Fruit fly (Drosophila melanogaster) whole organism, embryonic: ENCODE measurements around the gene cni.
A peak's percentile ranks its signal among the peaks of the same experiment; 100 is the strongest.

ENCODE experiments used
- Atf3 ChIP-seq: fragments of 200-800 bp; sonication (Bioruptor generic); optimal IDR thresholded peaks from 3 replicates; lab custom pipeline; 2016; ENCODE audit warnings: missing biosample characterization, missing genetic modification characterization
- BEAF-32 ChIP-seq: fragments of 200-800 bp; sonication (Bioruptor generic); optimal IDR thresholded peaks from 3 replicates; lab custom pipeline; 2017; ENCODE audit warnings: missing biosample characterization, missing genetic modification characterization, mild to moderate bottlenecking, moderate library complexity, missing genetic modification reagents
- C15 ChIP-seq: fragments of 200-800 bp; sonication (Bioruptor generic); IDR thresholded peaks from 3 replicates; pipeline ENCODE4 v1.3.6; 2022; ENCODE audit warnings: missing biosample characterization, missing genetic modification characterization
- CG10147 ChIP-seq: fragments of 200-800 bp; sonication (Bioruptor generic); optimal IDR thresholded peaks from 2 replicates; lab custom pipeline; 2019; ENCODE audit warnings: missing biosample characterization, mild to moderate bottlenecking, missing genetic modification characterization, moderate library complexity
- CG10321 ChIP-seq: fragments of 200-800 bp; sonication (Bioruptor generic); IDR thresholded peaks from 2 replicates; pipeline ENCODE4 v1.3.6; 2022; ENCODE audit warnings: missing biosample characterization, missing genetic modification characterization
- CG10654 ChIP-seq: fragments of 200-800 bp; sonication (Bioruptor generic); optimal IDR thresholded peaks from 2 replicates; lab custom pipeline; 2016; ENCODE audit warnings: missing biosample characterization, missing genetic modification characterization
- CG12744 ChIP-seq: fragments of 200-800 bp; sonication (Bioruptor generic); optimal IDR thresholded peaks from 2 replicates; lab custom pipeline; 2016; ENCODE audit warnings: missing biosample characterization, missing genetic modification characterization
- CG14014 ChIP-seq: fragments of 200-800 bp; sonication (Bioruptor generic); IDR thresholded peaks from 2 replicates; pipeline ENCODE4 v1.3.6; 2022; ENCODE audit warnings: missing biosample characterization, missing genetic modification characterization
- CG1529 ChIP-seq: fragments of 200-800 bp; sonication (Bioruptor generic); optimal IDR thresholded peaks from 3 replicates; lab custom pipeline; 2018; ENCODE audit warnings: missing biosample characterization, missing genetic modification characterization
- CG16813 ChIP-seq: fragments of 200-800 bp; sonication (Bioruptor generic); IDR thresholded peaks from 3 replicates; pipeline ENCODE4 v1.3.6; 2022; ENCODE audit warnings: missing biosample characterization, missing genetic modification characterization; ENCODE audit not compliant: partially characterized antibody
- CG30431 ChIP-seq: fragments of 200-800 bp; sonication (Bioruptor generic); optimal IDR thresholded peaks from 2 replicates; lab custom pipeline; 2017; ENCODE audit warnings: missing biosample characterization, missing genetic modification characterization
- CG3847 ChIP-seq: fragments of 200-800 bp; sonication (Bioruptor generic); IDR thresholded peaks from 2 replicates; pipeline ENCODE4 v1.3.6; 2022; ENCODE audit warnings: missing biosample characterization, missing genetic modification characterization
- CG4360 ChIP-seq: fragments of 200-800 bp; sonication (Bioruptor generic); IDR thresholded peaks from 2 replicates; pipeline ENCODE4 v1.3.6; 2022; ENCODE audit warnings: missing biosample characterization, missing genetic modification characterization
- CG7839 ChIP-seq: fragments of 200-800 bp; sonication (Bioruptor generic); optimal IDR thresholded peaks from 3 replicates; lab custom pipeline; 2018; ENCODE audit warnings: missing biosample characterization, mild to moderate bottlenecking, missing genetic modification characterization, moderate library complexity
- CHES-1-like ChIP-seq: fragments of 200-800 bp; sonication (Bioruptor generic); optimal IDR thresholded peaks from 2 replicates; lab custom pipeline; 2016; ENCODE audit warnings: missing biosample characterization, missing genetic modification characterization
- E2f2 ChIP-seq: fragments of 200-800 bp; sonication (Bioruptor generic); IDR thresholded peaks from 2 replicates; pipeline ENCODE4 v1.3.6; 2022; ENCODE audit warnings: missing biosample characterization, missing genetic modification characterization
- Ets65A ChIP-seq: fragments of 200-800 bp; sonication (Bioruptor generic); peaks from one replicate; lab custom pipeline; 2016; ENCODE audit warnings: missing biosample characterization, missing genetic modification characterization
- Gsc ChIP-seq: fragments of 200-800 bp; sonication (Bioruptor generic); IDR thresholded peaks from 2 replicates; pipeline ENCODE4 v1.3.6; 2022; ENCODE audit warnings: missing biosample characterization, missing genetic modification characterization
- H15 ChIP-seq: fragments of 200-800 bp; sonication (Bioruptor generic); IDR thresholded peaks from 3 replicates; pipeline ENCODE4 v1.3.6; 2022; ENCODE audit warnings: missing biosample characterization, missing genetic modification characterization
- HLHmδ ChIP-seq: fragments of 200-800 bp; sonication (Bioruptor generic); optimal IDR thresholded peaks from 2 replicates; lab custom pipeline; 2018; ENCODE audit warnings: missing biosample characterization, mild to moderate bottlenecking, missing genetic modification characterization, moderate library complexity
- Hr51 ChIP-seq, 2 experiments: fragments of 200-800 bp; sonication (Bioruptor generic); optimal IDR thresholded peaks; 2 replicates in 1 of 2; 3 replicates in 1 of 2; lab custom pipeline; 2016 to 2018; ENCODE audit warnings: missing biosample characterization in 2 of 2, missing genetic modification characterization in 2 of 2, mild to moderate bottlenecking in 1 of 2, moderate library complexity in 1 of 2
- Kr ChIP-seq: fragments of 200-800 bp; sonication (Bioruptor generic); optimal IDR thresholded peaks from 2 replicates; lab custom pipeline; 2017; ENCODE audit warnings: missing biosample characterization, mild to moderate bottlenecking, missing genetic modification characterization
- Lpt ChIP-seq: fragments of >200 bp; optimal IDR thresholded peaks from 2 replicates; lab custom pipeline; 2018; ENCODE audit warnings: missing biosample characterization, missing genetic modification characterization
- NFAT ChIP-seq: fragments of 200-800 bp; sonication (Bioruptor generic); IDR thresholded peaks from 2 replicates; pipeline ENCODE4 v1.3.6; 2022; ENCODE audit warnings: missing biosample characterization, missing genetic modification characterization
- Nf-YC ChIP-seq: fragments of 200-800 bp; optimal IDR thresholded peaks from 3 replicates; lab custom pipeline; 2019; ENCODE audit warnings: missing biosample characterization, mild to moderate bottlenecking, missing genetic modification characterization, moderate library complexity
- Ptx1 ChIP-seq: fragments of 200-800 bp; sonication (Bioruptor generic); IDR thresholded peaks from 2 replicates; pipeline ENCODE4 v1.3.6; 2022; ENCODE audit warnings: missing biosample characterization, missing genetic modification characterization
- Ravus ChIP-seq: fragments of 200-800 bp; sonication (Bioruptor generic); IDR thresholded peaks from 2 replicates; pipeline ENCODE4 v1.3.6; 2022; ENCODE audit warnings: missing biosample characterization, missing genetic modification characterization
- TFAM ChIP-seq: fragments of 200-800 bp; sonication (Bioruptor generic); optimal IDR thresholded peaks from 2 replicates; lab custom pipeline; 2017; ENCODE audit warnings: missing biosample characterization, missing genetic modification characterization, inconsistent platforms
- ac ChIP-seq: fragments of 200-800 bp; sonication (Bioruptor generic); optimal IDR thresholded peaks from 3 replicates; lab custom pipeline; 2017; ENCODE audit warnings: missing biosample characterization, mild to moderate bottlenecking, missing genetic modification characterization
- aop ChIP-seq: fragments of 200-800 bp; sonication (Bioruptor generic); IDR thresholded peaks from 2 replicates; pipeline ENCODE4 v1.3.6; 2022; ENCODE audit warnings: missing biosample characterization, missing genetic modification characterization
- ap ChIP-seq: fragments of 200-800 bp; sonication (Bioruptor generic); IDR thresholded peaks from 2 replicates; pipeline ENCODE4 v1.3.6; 2022; ENCODE audit warnings: missing biosample characterization, missing genetic modification characterization
- ash1 ChIP-seq: fragments of 200-800 bp; sonication (Bioruptor generic); optimal IDR thresholded peaks from 2 replicates; lab custom pipeline; 2018; ENCODE audit warnings: missing biosample characterization, mild to moderate bottlenecking, missing genetic modification characterization
- ato ChIP-seq: fragments of 200-800 bp; sonication (Bioruptor generic); IDR thresholded peaks from 2 replicates; pipeline ENCODE4 v1.3.6; 2022; ENCODE audit warnings: missing biosample characterization, missing genetic modification characterization; ENCODE audit not compliant: partially characterized antibody
- dmrt99B ChIP-seq: fragments of 200-800 bp; sonication (Bioruptor generic); optimal IDR thresholded peaks from 2 replicates; lab custom pipeline; 2018; ENCODE audit warnings: missing biosample characterization, mild to moderate bottlenecking, missing genetic modification characterization, moderate library complexity
- emc ChIP-seq: fragments of 200-800 bp; sonication (Bioruptor generic); optimal IDR thresholded peaks from 2 replicates; lab custom pipeline; 2016; ENCODE audit warnings: missing biosample characterization, missing genetic modification characterization
- gfzf ChIP-seq: fragments of 200-800 bp; sonication (Bioruptor generic); optimal IDR thresholded peaks from 2 replicates; lab custom pipeline; 2016; ENCODE audit warnings: missing biosample characterization, mild to moderate bottlenecking, missing genetic modification characterization, moderate library complexity
- gsb-n ChIP-seq: fragments of 200-800 bp; sonication (Bioruptor generic); optimal IDR thresholded peaks from 3 replicates; lab custom pipeline; 2018; ENCODE audit warnings: missing biosample characterization, mild to moderate bottlenecking, missing genetic modification characterization
- ham ChIP-seq: fragments of 200-800 bp; sonication (Bioruptor generic); IDR thresholded peaks from 2 replicates; pipeline ENCODE4 v1.3.6; 2022; ENCODE audit warnings: missing biosample characterization, missing genetic modification characterization
- mam ChIP-seq: fragments of 200-800 bp; sonication (Bioruptor generic); optimal IDR thresholded peaks from 3 replicates; lab custom pipeline; 2016; ENCODE audit warnings: missing biosample characterization, missing genetic modification characterization
- oc ChIP-seq: fragments of 200-800 bp; sonication (Bioruptor generic); optimal IDR thresholded peaks from 2 replicates; lab custom pipeline; 2018; ENCODE audit warnings: missing biosample characterization, mild to moderate bottlenecking, missing genetic modification characterization, moderate library complexity
- odd ChIP-seq: fragments of 200-800 bp; sonication (Bioruptor generic); optimal IDR thresholded peaks from 2 replicates; lab custom pipeline; 2017; ENCODE audit warnings: missing biosample characterization, mild to moderate bottlenecking, missing genetic modification characterization
- pb ChIP-seq: fragments of 200-800 bp; sonication (Bioruptor generic); optimal IDR thresholded peaks from 3 replicates; lab custom pipeline; 2016; ENCODE audit warnings: missing biosample characterization, missing genetic modification characterization
- pho ChIP-seq: fragments of 200-800 bp; sonication (Bioruptor generic); optimal IDR thresholded peaks from 2 replicates; lab custom pipeline; 2016; ENCODE audit warnings: missing biosample characterization, missing genetic modification characterization
- phol ChIP-seq: fragments of 200-800 bp; sonication (Bioruptor generic); optimal IDR thresholded peaks from 3 replicates; lab custom pipeline; 2018; ENCODE audit warnings: missing biosample characterization, mild to moderate bottlenecking, missing genetic modification characterization, moderate library complexity
- prd ChIP-seq, 3 experiments: fragments of >200 bp in 2 of 3; fragments of 200-800 bp in 1 of 3; sonication (Bioruptor generic) in 1 of 3; optimal IDR thresholded peaks in 2 of 3; IDR thresholded peaks in 1 of 3; 2 replicates in 2 of 3; 3 replicates in 1 of 3; pipeline versions ENCODE4 v1.3.6 to Lab custom; 2017 to 2022; ENCODE audit warnings: missing biosample characterization in 1 of 3, missing genetic modification characterization in 1 of 3
- psq ChIP-seq: fragments of 200-800 bp; sonication (Bioruptor generic); optimal IDR thresholded peaks from 2 replicates; lab custom pipeline; 2017; ENCODE audit warnings: missing biosample characterization, missing genetic modification characterization
- sd ChIP-seq: fragments of 200-800 bp; sonication (Bioruptor generic); optimal IDR thresholded peaks from 3 replicates; lab custom pipeline; 2018; ENCODE audit warnings: missing biosample characterization, mild to moderate bottlenecking, missing genetic modification characterization, moderate library complexity
- sqz ChIP-seq: fragments of 200-800 bp; sonication (Bioruptor generic); optimal IDR thresholded peaks from 3 replicates; lab custom pipeline; 2018; ENCODE audit warnings: missing biosample characterization, mild to moderate bottlenecking, missing genetic modification characterization
- tgo ChIP-seq: fragments of 200-800 bp; sonication (Bioruptor generic); IDR thresholded peaks from 3 replicates; pipeline ENCODE4 v1.3.6; 2022; ENCODE audit warnings: missing biosample characterization, missing genetic modification characterization

cni gene

DNA sequence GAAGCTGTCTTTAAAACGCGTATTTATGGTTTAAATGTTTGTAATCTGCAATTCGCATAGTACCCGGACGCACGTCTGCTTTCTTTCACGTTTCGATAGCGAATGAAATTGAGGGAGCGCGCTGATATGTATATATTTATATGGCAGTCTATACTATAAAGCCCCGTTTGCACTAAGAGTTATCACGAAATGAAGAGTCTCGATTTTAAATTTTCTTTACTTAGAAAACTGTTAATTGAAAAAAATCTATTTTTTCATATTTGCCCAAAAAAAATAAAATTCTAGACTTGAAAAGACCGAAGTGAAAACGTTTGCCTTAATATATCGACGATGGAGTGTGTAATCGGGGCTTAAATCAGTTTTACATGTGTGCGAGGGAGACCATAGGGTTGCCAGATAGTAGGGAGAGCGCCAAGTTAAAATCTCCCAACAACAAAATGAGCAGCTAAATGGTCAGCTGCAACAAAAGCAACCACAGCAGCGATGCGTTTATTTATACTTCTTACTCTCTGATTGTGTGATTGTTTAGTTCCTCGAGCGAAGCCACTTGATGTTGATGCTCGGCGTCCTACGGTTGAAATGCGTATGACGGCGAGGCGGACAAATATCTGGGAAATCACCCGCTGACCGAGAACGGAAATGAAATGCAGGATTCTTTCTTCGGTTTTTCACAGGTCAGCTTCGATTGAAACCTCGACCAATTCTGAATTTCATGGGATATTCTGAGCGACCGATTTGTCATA lies 15.2 kb upstream of the cni start, which contains the start of gene cact (continued):
- peak; percentile 46 for TF ChIP-seq gfzf
- peak; percentile 92 for TF ChIP-seq CG10147
- TF ChIP-seq Hr51 (GFP tag; optimal IDR thresholded peaks at IDR 0.05; lab: Kevin White, UChicago): peak; percentile 92 to 93
- TF ChIP-seq E2f2 (GFP tag; lab: Robert Waterston, UW): peak; percentile 79
- peak; percentile 82 for TF ChIP-seq CG1529 (GFP tag; lab: Kevin White, UChicago)
- TF ChIP-seq Ptx1: peak; percentile 95
- TF ChIP-seq ap (GFP tag; lab: Robert Waterston, UW): peak; percentile 90
- peak; percentile 57; the same call in 2 of the 3 replicates for TF ChIP-seq CG16813 (GFP tag; lab: Robert Waterston, UW)
- peak; percentile 86 for TF ChIP-seq CG10654 (GFP tag; lab: Kevin White, UChicago)
- peak; percentile 72 for TF ChIP-seq HLHmδ (GFP tag; lab: Kevin White, UChicago)
- TF ChIP-seq ash1 (GFP tag; lab: Kevin White, UChicago): no peak
- TF ChIP-seq BEAF-32 (GFP tag; lab: Kevin White, UChicago): peak; percentile 70
- TF ChIP-seq Kr: no peak
- peak; percentile 88; the same call in 2 of the 3 replicates for TF ChIP-seq H15
- TF ChIP-seq TFAM (GFP tag; lab: Kevin White, UChicago): peak; percentile 53
- peak; percentile 87 for TF ChIP-seq NFAT (GFP tag; lab: Robert Waterston, UW)
- peak; percentile 92 for TF ChIP-seq CG7839 (tag; lab: Kevin White, UChicago)
- TF ChIP-seq prd (optimal IDR thresholded peaks at IDR 0.05; lab: Kevin White, UChicago): no peak
- TF ChIP-seq prd (GFP tag; IDR thresholded peaks at IDR 0.05; lab: Robert Waterston, UW): peak; percentile 94
- peak; percentile 93 for TF ChIP-seq CG12744 (GFP tag; lab: Kevin White, UChicago)
- TF ChIP-seq Ets65A (GFP tag; lab: Kevin White, UChicago): peak; percentile 99
- no peak for TF ChIP-seq Lpt (GFP tag; lab: Kevin White, UChicago)
- peak; percentile 65; the same call in 1 of the 2 replicates for TF ChIP-seq ham
- TF ChIP-seq CG4360 (GFP tag; lab: Robert Waterston, UW): peak; percentile 90
- peak; percentile 96 for TF ChIP-seq CHES-1-like (GFP tag; lab: Kevin White, UChicago)
- no peak for TF ChIP-seq sd (tag; lab: Kevin White, UChicago)
- TF ChIP-seq dmrt99B (tag; lab: Kevin White, UChicago): peak; percentile 87
- peak; percentile 85 for TF ChIP-seq CG14014 (GFP tag; lab: Robert Waterston, UW)
- peak; percentile 72 for TF ChIP-seq odd (GFP tag; lab: Kevin White, UChicago)
- peak; percentile 90 for TF ChIP-seq tgo (GFP tag; lab: Robert Waterston, UW)
- no peak for TF ChIP-seq Gsc (GFP tag; lab: Robert Waterston, UW)
- TF ChIP-seq C15 (GFP tag; lab: Robert Waterston, UW): 0 out of 3 replicates have a peak, but pooled peaks have one; percentile 53
- peak; percentile 73 for TF ChIP-seq pb (GFP tag; lab: Kevin White, UChicago)
- peak; percentile 75 for TF ChIP-seq Ravus (GFP tag; lab: Robert Waterston, UW)
- peak; percentile 91 for TF ChIP-seq oc (tag; lab: Kevin White, UChicago)
- TF ChIP-seq mam (GFP tag; lab: Kevin White, UChicago): peak; percentile 95
- TF ChIP-seq Nf-YC (tag; lab: Kevin White, UChicago): peak; percentile 84
- TF ChIP-seq emc (GFP tag; lab: Kevin White, UChicago): peak; percentile 87
- peak; percentile 92 for TF ChIP-seq gsb-n (tag; lab: Kevin White, UChicago)
- peak; percentile 92 for TF ChIP-seq CG3847 (GFP tag; lab: Robert Waterston, UW)
- TF ChIP-seq ac (GFP tag; lab: Kevin White, UChicago): peak; percentile 72
- peak; percentile 91 for TF ChIP-seq Atf3 (GFP tag; lab: Kevin White, UChicago)
- no peak for TF ChIP-seq ato (GFP tag; lab: Robert Waterston, UW)
- TF ChIP-seq phol (tag; lab: Kevin White, UChicago): peak; percentile 95
- 0 out of 2 replicates have a peak, but pooled peaks have one; percentile 12 for TF ChIP-seq CG10321 (GFP tag; lab: Robert Waterston, UW)
- TF ChIP-seq psq (GFP tag; lab: Kevin White, UChicago): peak; percentile 72
- TF ChIP-seq pho (GFP tag; lab: Kevin White, UChicago): peak; percentile 94
- peak; percentile 84 for TF ChIP-seq CG30431 (GFP tag; lab: Kevin White, UChicago)
- no peak for TF ChIP-seq aop (GFP tag; lab: Robert Waterston, UW)
- peak; percentile 59 for TF ChIP-seq sqz (GFP tag; lab: Kevin White, UChicago)
